Fruit fly (Drosophila melanogaster) whole organism, embryonic: Measurements from ENCODE around the gene CG15200.

Experiments
- C15 ChIP-seq: fragments of 200-800 bp; sonication (Bioruptor generic); IDR thresholded peaks from 3 replicates; pipeline ENCODE4 v1.3.6; 2022; ENCODE audit warnings: missing biosample characterization, missing genetic modification characterization
- CG10543 ChIP-seq: fragments of 200-800 bp; sonication (Bioruptor generic); optimal IDR thresholded peaks from 3 replicates; lab custom pipeline; 2017; ENCODE audit warnings: missing biosample characterization, mild to moderate bottlenecking, missing genetic modification characterization, moderate library complexity
- CG11456 ChIP-seq: fragments of 200-800 bp; sonication (Bioruptor generic); IDR thresholded peaks from 3 replicates; pipeline ENCODE4 v1.3.6; 2022; ENCODE audit warnings: missing biosample characterization, missing genetic modification characterization
- CG12299 ChIP-seq: fragments of 200-800 bp; sonication (Bioruptor generic); optimal IDR thresholded peaks from 2 replicates; lab custom pipeline; 2018; ENCODE audit warnings: missing biosample characterization, mild to moderate bottlenecking, missing genetic modification characterization
- CG14441 ChIP-seq: fragments of 200-800 bp; sonication (Bioruptor generic); IDR thresholded peaks from 2 replicates; pipeline ENCODE4 v1.3.6; 2022; ENCODE audit warnings: missing biosample characterization, missing genetic modification characterization
- CG14710 ChIP-seq: fragments of 200-800 bp; sonication (Bioruptor generic); optimal IDR thresholded peaks from 3 replicates; lab custom pipeline; 2019; ENCODE audit warnings: missing biosample characterization, mild to moderate bottlenecking, missing genetic modification characterization, moderate library complexity
- CG15269 ChIP-seq: fragments of 200-800 bp; sonication (Bioruptor generic); optimal IDR thresholded peaks from 2 replicates; lab custom pipeline; 2018; ENCODE audit warnings: missing biosample characterization, mild to moderate bottlenecking, missing genetic modification characterization, moderate library complexity
- CG15479 ChIP-seq: fragments of 200-800 bp; sonication (Bioruptor generic); optimal IDR thresholded peaks from 3 replicates; lab custom pipeline; 2019; ENCODE audit warnings: missing biosample characterization, mild to moderate bottlenecking, missing genetic modification characterization, moderate library complexity
- CG17361 ChIP-seq: fragments of 200-800 bp; sonication (Bioruptor generic); IDR thresholded peaks from 3 replicates; pipeline ENCODE4 v1.3.6; 2022; ENCODE audit warnings: missing biosample characterization, missing genetic modification characterization
- CG18011 ChIP-seq: fragments of 200-800 bp; sonication (Bioruptor generic); optimal IDR thresholded peaks from 2 replicates; lab custom pipeline; 2017; ENCODE audit warnings: missing biosample characterization, missing genetic modification characterization, mild to moderate bottlenecking, moderate library complexity, missing genotype
- CG18476 ChIP-seq: fragments of 200-800 bp; sonication (Bioruptor generic); optimal IDR thresholded peaks from 2 replicates; lab custom pipeline; 2016; ENCODE audit warnings: missing biosample characterization, mild to moderate bottlenecking, missing genetic modification characterization
- CG18599 ChIP-seq: fragments of 200-800 bp; sonication (Bioruptor generic); optimal IDR thresholded peaks from 3 replicates; lab custom pipeline; 2017; ENCODE audit warnings: missing biosample characterization, missing genetic modification characterization, mild to moderate bottlenecking, moderate library complexity, missing genetic modification reagents
- CG31441 ChIP-seq: fragments of 200-800 bp; sonication (Bioruptor generic); IDR thresholded peaks from 2 replicates; pipeline ENCODE4 v1.3.6; 2022; ENCODE audit warnings: missing biosample characterization, missing genetic modification characterization
- CG34224 ChIP-seq: fragments of 200-800 bp; sonication (Bioruptor generic); IDR thresholded peaks from 3 replicates; pipeline ENCODE4 v1.3.6; 2022; ENCODE audit warnings: missing biosample characterization, missing genetic modification characterization; ENCODE audit not compliant: partially characterized antibody
- CG3726 ChIP-seq: fragments of 200-800 bp; sonication (Bioruptor generic); IDR thresholded peaks from 3 replicates; pipeline ENCODE4, ENCODE4 v1.3.6; 2022; ENCODE audit warnings: missing biosample characterization, missing genetic modification characterization
- CG5245 ChIP-seq: fragments of 200-800 bp; sonication (Bioruptor generic); optimal IDR thresholded peaks from 3 replicates; lab custom pipeline; 2016; ENCODE audit warnings: missing biosample characterization, missing genetic modification characterization
- CG7963 ChIP-seq: fragments of 200-800 bp; sonication (Bioruptor generic); IDR thresholded peaks from 3 replicates; pipeline ENCODE4 v1.3.6; 2022; ENCODE audit warnings: missing biosample characterization, missing genetic modification characterization; ENCODE audit not compliant: partially characterized antibody
- CG8388 ChIP-seq: fragments of 200-800 bp; sonication (Bioruptor generic); optimal IDR thresholded peaks from 2 replicates; lab custom pipeline; 2019; ENCODE audit warnings: missing biosample characterization, mild to moderate bottlenecking, missing genetic modification characterization, moderate library complexity
- Dref ChIP-seq: fragments of 200-800 bp; sonication (Bioruptor generic); IDR thresholded peaks from 2 replicates; pipeline ENCODE4 v1.3.6; 2022; ENCODE audit warnings: missing biosample characterization, missing genetic modification characterization
- Lpt ChIP-seq: fragments of >200 bp; optimal IDR thresholded peaks from 2 replicates; lab custom pipeline; 2018; ENCODE audit warnings: missing biosample characterization, missing genetic modification characterization
- NC2α ChIP-seq: fragments of 200-800 bp; sonication (Bioruptor generic); optimal IDR thresholded peaks from 2 replicates; lab custom pipeline; 2016; ENCODE audit warnings: missing biosample characterization, missing genetic modification characterization
- NfI ChIP-seq: fragments of 200-800 bp; sonication (Bioruptor generic); optimal IDR thresholded peaks from 3 replicates; lab custom pipeline; 2018; ENCODE audit warnings: missing biosample characterization, mild to moderate bottlenecking, missing genetic modification characterization, moderate library complexity
- Oaz ChIP-seq: fragments of 200-800 bp; sonication (Bioruptor generic); IDR thresholded peaks from 2 replicates; pipeline ENCODE4 v1.3.6; 2022; ENCODE audit warnings: missing biosample characterization, missing genetic modification characterization
- Ptx1 ChIP-seq: fragments of 200-800 bp; sonication (Bioruptor generic); IDR thresholded peaks from 2 replicates; pipeline ENCODE4 v1.3.6; 2022; ENCODE audit warnings: missing biosample characterization, missing genetic modification characterization
- Sry-β ChIP-seq: fragments of 200-800 bp; sonication (Bioruptor generic); optimal IDR thresholded peaks from 2 replicates; lab custom pipeline; 2018; ENCODE audit warnings: missing biosample characterization, mild to moderate bottlenecking, missing genetic modification characterization, moderate library complexity
- Sry-δ ChIP-seq: fragments of 200-800 bp; sonication (Bioruptor generic); optimal IDR thresholded peaks from 2 replicates; lab custom pipeline; 2016; ENCODE audit warnings: missing biosample characterization, missing genetic modification characterization
- amos ChIP-seq: fragments of 200-800 bp; sonication (Bioruptor generic); IDR thresholded peaks from 2 replicates; pipeline ENCODE4 v1.3.6; 2022; ENCODE audit warnings: missing biosample characterization, missing genetic modification characterization; ENCODE audit not compliant: partially characterized antibody
- az2 ChIP-seq: fragments of 200-800 bp; sonication (Bioruptor generic); optimal IDR thresholded peaks from 3 replicates; lab custom pipeline; 2016; ENCODE audit warnings: missing biosample characterization, missing genetic modification characterization
- caup ChIP-seq: fragments of 200-800 bp; sonication (Bioruptor generic); optimal IDR thresholded peaks from 3 replicates; lab custom pipeline; 2017; ENCODE audit warnings: missing biosample characterization, mild to moderate bottlenecking, missing genetic modification characterization, moderate library complexity; ENCODE audit not compliant: severe bottlenecking
- cg ChIP-seq: fragments of 200-800 bp; sonication (Bioruptor generic); optimal IDR thresholded peaks from 3 replicates; lab custom pipeline; 2019; ENCODE audit warnings: missing biosample characterization, mild to moderate bottlenecking, missing genetic modification characterization, moderate library complexity
- crp ChIP-seq, 2 experiments: fragments of 200-800 bp; sonication (Bioruptor generic); optimal IDR thresholded peaks; 2 replicates in 1 of 2; 3 replicates in 1 of 2; lab custom pipeline; 2017; ENCODE audit warnings: missing biosample characterization in 2 of 2, missing genetic modification characterization in 2 of 2, mild to moderate bottlenecking in 1 of 2, moderate library complexity in 1 of 2
- disco-r ChIP-seq: fragments of 200-800 bp; sonication (Bioruptor generic); optimal IDR thresholded peaks from 2 replicates; lab custom pipeline; 2016; ENCODE audit warnings: missing biosample characterization, missing genetic modification characterization
- dysf ChIP-seq: fragments of 200-800 bp; sonication (Bioruptor generic); IDR thresholded peaks from 3 replicates; pipeline ENCODE4 v1.3.6; 2022; ENCODE audit warnings: missing biosample characterization, missing genetic modification characterization
- exex ChIP-seq: fragments of 200-800 bp; sonication (Bioruptor generic); optimal IDR thresholded peaks from 4 replicates; lab custom pipeline; 2018; ENCODE audit warnings: missing biosample characterization, mild to moderate bottlenecking, missing genetic modification characterization, moderate library complexity
- gem ChIP-seq: fragments of 200-800 bp; sonication (Bioruptor generic); optimal IDR thresholded peaks from 2 replicates; lab custom pipeline; 2019; ENCODE audit warnings: missing biosample characterization, mild to moderate bottlenecking, missing genetic modification characterization, moderate library complexity
- gfzf ChIP-seq: fragments of 200-800 bp; sonication (Bioruptor generic); optimal IDR thresholded peaks from 2 replicates; lab custom pipeline; 2016; ENCODE audit warnings: missing biosample characterization, mild to moderate bottlenecking, missing genetic modification characterization, moderate library complexity
- hb ChIP-seq: fragments of 200-800 bp; sonication (Bioruptor generic); IDR thresholded peaks from 3 replicates; pipeline ENCODE4 v1.3.6; 2022; ENCODE audit warnings: missing biosample characterization, missing genetic modification characterization; ENCODE audit not compliant: partially characterized antibody
- insv ChIP-seq, 2 experiments: fragments of 200-800 bp; sonication (Bioruptor generic); optimal IDR thresholded peaks; 3 replicates each; lab custom pipeline; 2016 to 2018; ENCODE audit warnings: missing biosample characterization in 2 of 2, missing genetic modification characterization in 2 of 2
- jumu ChIP-seq: fragments of 200-800 bp; sonication (Bioruptor generic); optimal IDR thresholded peaks from 3 replicates; lab custom pipeline; 2016; ENCODE audit warnings: missing biosample characterization, missing genetic modification characterization
- nau ChIP-seq: fragments of 200-800 bp; sonication (Bioruptor generic); optimal IDR thresholded peaks from 3 replicates; lab custom pipeline; 2017; ENCODE audit warnings: missing biosample characterization, mild to moderate bottlenecking, missing genetic modification characterization, missing genetic modification reagents
- psq ChIP-seq: fragments of 200-800 bp; sonication (Bioruptor generic); optimal IDR thresholded peaks from 2 replicates; lab custom pipeline; 2017; ENCODE audit warnings: missing biosample characterization, missing genetic modification characterization
- row ChIP-seq: fragments of 200-800 bp; sonication (Bioruptor generic); IDR thresholded peaks from 3 replicates; pipeline ENCODE4 v1.3.6; 2022; ENCODE audit warnings: missing biosample characterization, missing genetic modification characterization
- shn ChIP-seq: fragments of 200-800 bp; sonication (Bioruptor generic); optimal IDR thresholded peaks from 3 replicates; lab custom pipeline; 2016; ENCODE audit warnings: missing biosample characterization, missing genetic modification characterization
- slbo ChIP-seq: fragments of 200-800 bp; sonication (Bioruptor generic); IDR thresholded peaks from 2 replicates; pipeline ENCODE4 v1.3.6; 2022; ENCODE audit warnings: missing biosample characterization, missing genetic modification characterization
- slou ChIP-seq: fragments of 200-800 bp; sonication (Bioruptor generic); optimal IDR thresholded peaks from 3 replicates; lab custom pipeline; 2016; ENCODE audit warnings: missing biosample characterization, missing genetic modification characterization
- sna ChIP-seq: fragments of 200-800 bp; sonication (Bioruptor generic); IDR thresholded peaks from 2 replicates; pipeline ENCODE4 v1.3.6; 2022; ENCODE audit warnings: missing biosample characterization, missing genetic modification characterization; ENCODE audit not compliant: partially characterized antibody
- tin ChIP-seq: fragments of 200-800 bp; sonication (Bioruptor generic); optimal IDR thresholded peaks from 3 replicates; lab custom pipeline; 2016; ENCODE audit warnings: missing biosample characterization, missing genetic modification characterization
- zfh1 ChIP-seq: fragments of 200-800 bp; sonication (Bioruptor generic); IDR thresholded peaks from 3 replicates; pipeline ENCODE4 v1.3.6; 2022; ENCODE audit warnings: missing biosample characterization, missing genetic modification characterization

CG15200 gene

DNA sequence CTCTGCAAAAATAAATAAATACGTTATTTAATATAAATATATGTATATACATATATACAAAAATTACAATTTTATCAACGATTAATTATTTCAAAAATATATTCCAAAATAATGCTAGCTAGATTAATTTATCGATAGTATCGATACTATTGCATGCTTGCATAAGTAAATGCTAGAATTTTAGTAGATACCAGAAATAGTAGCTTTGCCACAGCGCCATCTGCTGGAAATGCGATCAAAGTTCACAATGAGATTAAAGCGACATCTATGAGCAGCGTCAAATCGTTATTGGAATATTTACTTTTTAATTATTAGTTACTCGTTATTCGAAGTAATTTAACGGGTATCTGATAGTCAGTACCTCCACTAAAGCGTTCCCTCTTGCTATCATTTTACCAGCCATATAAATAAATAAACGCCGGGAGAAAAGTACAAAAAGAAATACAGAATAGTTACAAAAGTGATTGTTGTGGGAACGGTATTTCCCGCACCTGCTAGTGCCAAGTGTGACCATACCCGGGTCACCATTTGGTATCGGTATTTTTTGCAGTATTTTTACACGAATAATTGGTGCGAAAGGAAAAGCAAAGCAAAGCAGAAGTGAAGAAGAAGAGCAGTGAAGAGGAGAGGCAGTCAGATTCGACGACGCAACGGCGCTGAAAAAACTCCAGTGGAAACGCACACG lies 28.8 kb upstream of the CG15200 start, which contains the start of the genes rtv and Dlic (continued):
- TF ChIP-seq disco-r (GFP tag; lab: Kevin White, UChicago) (no peak), insv (GFP tag; optimal IDR thresholded peaks at IDR 0.05; lab: Kevin White, UChicago) (peak in 1 of 2 experiments; percentile 46), CG7963 (GFP tag; lab: Robert Waterston, UW) (no peak; the same call in 2 of the 3 replicates), CG17361 (GFP tag; lab: Robert Waterston, UW) (peak; percentile 48; the same call in 2 of the 3 replicates), CG14441 (GFP tag; lab: Robert Waterston, UW) (no peak), gfzf (GFP tag; lab: Kevin White, UChicago) (peak; percentile 72), CG34224 (GFP tag; lab: Robert Waterston, UW) (peak; percentile 65; the same call in 2 of the 3 replicates), CG18599 (GFP tag; lab: Kevin White, UChicago) (no peak), Lpt (GFP tag; lab: Kevin White, UChicago) (no peak), psq (GFP tag; lab: Kevin White, UChicago) (peak; percentile 99), CG18476 (GFP tag; lab: Kevin White, UChicago) (no peak), cg (no peak), NfI (GFP tag; lab: Kevin White, UChicago) (no peak), Sry-δ (peak; percentile 43), CG18011 (GFP tag; lab: Kevin White, UChicago) (no peak), row (peak; percentile 46), CG10543 (no peak), CG8388 (GFP tag; lab: Kevin White, UChicago) (no peak), CG15479 (no peak), CG3726 (GFP tag; lab: Robert Waterston, UW) (no peak), nau (GFP tag; lab: Kevin White, UChicago) (no peak), hb (GFP tag; lab: Robert Waterston, UW) (no peak), Oaz (GFP tag; lab: Robert Waterston, UW) (no peak), gem (peak; percentile 20), CG5245 (peak; percentile 32), amos (GFP tag; lab: Robert Waterston, UW) (peak; percentile 76), zfh1 (0 out of 3 replicates have a peak, but pooled peaks have one; percentile 19), CG11456 (GFP tag; lab: Robert Waterston, UW) (peak; percentile 73; the same call in 2 of the 3 replicates), C15 (GFP tag; lab: Robert Waterston, UW) (no peak), jumu (peak; percentile 11), CG15269 (tag; lab: Kevin White, UChicago) (peak; percentile 17), NC2α (no peak), az2 (GFP tag; lab: Kevin White, UChicago) (peak; percentile 29), CG12299 (no peak), crp (GFP tag; optimal IDR thresholded peaks at IDR 0.05; lab: Kevin White, UChicago) (no peak), Dref (GFP tag; lab: Robert Waterston, UW) (peak; percentile 60), Sry-β (GFP tag; lab: Kevin White, UChicago) (peak; percentile 7), dysf (GFP tag; lab: Robert Waterston, UW) (no peak), slbo (GFP tag; lab: Robert Waterston, UW) (peak; percentile 43; the same call in 1 of the 2 replicates), tin (peak; percentile 40), Ptx1 (GFP tag; lab: Robert Waterston, UW) (peak; percentile 37; the same call in 1 of the 2 replicates), caup (GFP tag; lab: Kevin White, UChicago) (no peak), shn (peak; percentile 2), sna (GFP tag; lab: Robert Waterston, UW) (peak; percentile 73; the same call in 1 of the 2 replicates), exex (tag; lab: Kevin White, UChicago) (peak; percentile 20), CG31441 (peak; percentile 63; the same call in 1 of the 2 replicates), CG14710 (tag; lab: Kevin White, UChicago) (peak; percentile 63), slou (GFP tag; lab: Kevin White, UChicago) (no peak)
